Fruit fly (Drosophila melanogaster): Measurements from ENCODE around the gene CG13891.

DNA sequence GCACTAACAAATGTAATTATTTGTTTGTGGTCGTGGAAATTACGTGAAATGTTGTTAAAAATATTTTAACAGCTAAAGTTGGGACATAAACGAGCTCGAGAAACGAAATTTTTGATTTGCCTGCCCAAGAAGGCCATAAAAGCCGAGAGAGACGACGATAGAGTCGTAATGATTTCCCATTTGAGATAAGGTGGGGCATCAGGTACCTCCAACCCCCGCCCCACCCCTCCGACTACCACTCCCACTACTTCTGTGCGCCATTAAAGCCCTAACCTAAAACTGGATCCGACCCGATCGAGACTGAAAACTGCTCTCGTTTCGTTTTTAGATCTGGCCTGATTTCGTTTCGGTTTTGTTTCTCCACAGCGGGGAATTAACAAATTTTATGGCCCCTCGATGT lies 33.5 kb downstream of the CG13891 start:
- TF ChIP-seq CG8478 (optimal IDR thresholded peaks at IDR 0.05) (no peak), Dll (optimal IDR thresholded peaks at IDR 0.05) (no peak), usp (GFP tag; optimal IDR thresholded peaks at IDR 0.05) (no peak), psq (optimal IDR thresholded peaks at IDR 0.05) (no peak), pan (optimal IDR thresholded peaks at IDR 0.05) (no peak)

Data from whole organism.